Fruit fly (Drosophila melanogaster) whole organism, embryonic: Measurements from ENCODE around the gene CG3815.

Experiments
- Aef1 ChIP-seq: fragments of 200-800 bp; sonication (Bioruptor generic); IDR thresholded peaks from 3 replicates; pipeline ENCODE4 v1.3.6; 2022; ENCODE audit warnings: missing biosample characterization, missing genetic modification characterization
- Atf6 ChIP-seq: fragments of 200-800 bp; sonication (Bioruptor generic); IDR thresholded peaks from 2 replicates; pipeline ENCODE4 v1.3.6; 2022; ENCODE audit warnings: missing biosample characterization, missing genetic modification characterization
- CG10462 ChIP-seq: fragments of 200-800 bp; sonication (Bioruptor generic); optimal IDR thresholded peaks from 2 replicates; lab custom pipeline; 2016; ENCODE audit warnings: missing biosample characterization, missing genetic modification characterization
- CG10543 ChIP-seq: fragments of 200-800 bp; sonication (Bioruptor generic); optimal IDR thresholded peaks from 3 replicates; lab custom pipeline; 2017; ENCODE audit warnings: missing biosample characterization, mild to moderate bottlenecking, missing genetic modification characterization, moderate library complexity
- CG12104 ChIP-seq: fragments of 200-800 bp; sonication (Bioruptor generic); optimal IDR thresholded peaks from 3 replicates; lab custom pipeline; 2016; ENCODE audit warnings: missing biosample characterization, missing genetic modification characterization
- CG15514 ChIP-seq: fragments of 200-800 bp; sonication (Bioruptor generic); optimal IDR thresholded peaks from 3 replicates; lab custom pipeline; 2017; ENCODE audit warnings: missing biosample characterization, missing genetic modification characterization, mild to moderate bottlenecking, moderate library complexity, missing genetic modification reagents
- CG17612 ChIP-seq: fragments of 200-800 bp; sonication (Bioruptor generic); IDR thresholded peaks from 2 replicates; pipeline ENCODE4 v1.3.6; 2022; ENCODE audit warnings: missing biosample characterization, missing genetic modification characterization
- CG17802 ChIP-seq: fragments of 200-800 bp; sonication (Bioruptor generic); optimal IDR thresholded peaks from 2 replicates; lab custom pipeline; 2018; ENCODE audit warnings: missing biosample characterization, mild to moderate bottlenecking, missing genetic modification characterization, moderate library complexity
- CG17829 ChIP-seq: fragments of 200-800 bp; optimal IDR thresholded peaks from 2 replicates; lab custom pipeline; 2019; ENCODE audit warnings: missing biosample characterization, mild to moderate bottlenecking, missing genetic modification characterization, moderate library complexity
- CG18011 ChIP-seq: fragments of 200-800 bp; sonication (Bioruptor generic); optimal IDR thresholded peaks from 2 replicates; lab custom pipeline; 2017; ENCODE audit warnings: missing biosample characterization, missing genetic modification characterization, mild to moderate bottlenecking, moderate library complexity, missing genotype
- CG3407 ChIP-seq: fragments of 200-800 bp; sonication (Bioruptor generic); optimal IDR thresholded peaks from 2 replicates; lab custom pipeline; 2018; ENCODE audit warnings: missing biosample characterization, mild to moderate bottlenecking, missing genetic modification characterization
- CG3995 ChIP-seq: fragments of 200-800 bp; sonication (Bioruptor generic); optimal IDR thresholded peaks from 3 replicates; lab custom pipeline; 2016; ENCODE audit warnings: missing biosample characterization, missing genetic modification characterization
- CG4424 ChIP-seq: fragments of 200-800 bp; sonication (Bioruptor generic); optimal IDR thresholded peaks from 3 replicates; lab custom pipeline; 2016; ENCODE audit warnings: missing biosample characterization, missing genetic modification characterization
- CG4617 ChIP-seq: fragments of 200-800 bp; sonication (Bioruptor generic); optimal IDR thresholded peaks from 3 replicates; lab custom pipeline; 2016; ENCODE audit warnings: missing biosample characterization, missing genetic modification characterization, borderline replicate concordance
- CG5953 ChIP-seq: fragments of 200-800 bp; sonication (Bioruptor generic); IDR thresholded peaks from 2 replicates; pipeline ENCODE4 v1.3.6; 2022; ENCODE audit warnings: missing biosample characterization, missing genetic modification characterization
- CG6854 ChIP-seq: fragments of 200-800 bp; sonication (Bioruptor generic); optimal IDR thresholded peaks from 3 replicates; lab custom pipeline; 2017; ENCODE audit warnings: missing biosample characterization, mild to moderate bottlenecking, missing genetic modification characterization
- CG7372 ChIP-seq: fragments of 200-800 bp; sonication (Bioruptor generic); IDR thresholded peaks from 2 replicates; pipeline ENCODE4 v1.3.6; 2022; ENCODE audit warnings: missing biosample characterization, missing genetic modification characterization
- Deaf1 ChIP-seq: fragments of 200-800 bp; optimal IDR thresholded peaks from 3 replicates; lab custom pipeline; 2019; ENCODE audit warnings: missing biosample characterization, mild to moderate bottlenecking, missing genetic modification characterization, moderate library complexity
- Dek ChIP-seq: fragments of 200-800 bp; sonication (Bioruptor generic); optimal IDR thresholded peaks from 3 replicates; lab custom pipeline; 2019; ENCODE audit warnings: missing biosample characterization, mild to moderate bottlenecking, missing genetic modification characterization, moderate library complexity
- Dref ChIP-seq: fragments of 200-800 bp; sonication (Bioruptor generic); IDR thresholded peaks from 2 replicates; pipeline ENCODE4 v1.3.6; 2022; ENCODE audit warnings: missing biosample characterization, missing genetic modification characterization
- GATAe ChIP-seq: fragments of 200-800 bp; sonication (Bioruptor generic); conservative IDR thresholded peaks from 2 replicates; pipeline ENCODE4 v1.3.6; 2022; ENCODE audit warnings: missing biosample characterization, missing genetic modification characterization
- HHEX ChIP-seq: fragments of 200-800 bp; sonication (Bioruptor generic); optimal IDR thresholded peaks from 3 replicates; lab custom pipeline; 2017; ENCODE audit warnings: missing biosample characterization, mild to moderate bottlenecking, missing genetic modification characterization, missing genetic modification reagents
- Hmr ChIP-seq: fragments of 200-800 bp; sonication (Bioruptor generic); optimal IDR thresholded peaks from 3 replicates; lab custom pipeline; 2017; ENCODE audit warnings: mild to moderate bottlenecking, missing biosample characterization, missing genetic modification reagents, missing genetic modification characterization
- Jarid2 ChIP-seq: fragments of 200-800 bp; sonication (Bioruptor generic); optimal IDR thresholded peaks from 3 replicates; lab custom pipeline; 2017; ENCODE audit warnings: mild to moderate bottlenecking, missing biosample characterization, missing genetic modification reagents, missing genetic modification characterization
- Neu2 ChIP-seq: fragments of 200-800 bp; sonication (Bioruptor generic); optimal IDR thresholded peaks from 3 replicates; lab custom pipeline; 2016; ENCODE audit warnings: missing biosample characterization, missing genetic modification characterization, borderline replicate concordance
- Pdp1 ChIP-seq, 2 experiments: fragments of 200-800 bp; sonication (Bioruptor generic); optimal IDR thresholded peaks; 3 replicates each; lab custom pipeline; 2016; ENCODE audit warnings: missing biosample characterization in 2 of 2, missing genetic modification characterization in 2 of 2, mild to moderate bottlenecking in 1 of 2, moderate library complexity in 1 of 2
- TFAM ChIP-seq: fragments of 200-800 bp; sonication (Bioruptor generic); optimal IDR thresholded peaks from 2 replicates; lab custom pipeline; 2017; ENCODE audit warnings: missing biosample characterization, missing genetic modification characterization, inconsistent platforms
- Xrp1 ChIP-seq: fragments of 200-800 bp; sonication (Bioruptor generic); IDR thresholded peaks from 2 replicates; pipeline ENCODE4 v1.3.6; 2022; ENCODE audit warnings: missing biosample characterization, missing genetic modification characterization
- amos ChIP-seq: fragments of 200-800 bp; sonication (Bioruptor generic); IDR thresholded peaks from 2 replicates; pipeline ENCODE4 v1.3.6; 2022; ENCODE audit warnings: missing biosample characterization, missing genetic modification characterization; ENCODE audit not compliant: partially characterized antibody
- ato ChIP-seq: fragments of 200-800 bp; sonication (Bioruptor generic); IDR thresholded peaks from 2 replicates; pipeline ENCODE4 v1.3.6; 2022; ENCODE audit warnings: missing biosample characterization, missing genetic modification characterization; ENCODE audit not compliant: partially characterized antibody
- cwo ChIP-seq: fragments of 200-800 bp; sonication (Bioruptor generic); optimal IDR thresholded peaks from 3 replicates; lab custom pipeline; 2017; ENCODE audit warnings: missing biosample characterization, missing genetic modification characterization, mild to moderate bottlenecking, moderate library complexity, missing genetic modification reagents
- da ChIP-seq: fragments of 200-800 bp; sonication (Bioruptor generic); optimal IDR thresholded peaks from 2 replicates; lab custom pipeline; 2016; ENCODE audit warnings: missing biosample characterization, missing genetic modification characterization
- dati ChIP-seq: fragments of 200-800 bp; sonication (Bioruptor generic); IDR thresholded peaks from 2 replicates; pipeline ENCODE4 v1.3.6; 2022; ENCODE audit warnings: missing biosample characterization, missing genetic modification characterization
- disco-r ChIP-seq: fragments of 200-800 bp; sonication (Bioruptor generic); optimal IDR thresholded peaks from 2 replicates; lab custom pipeline; 2016; ENCODE audit warnings: missing biosample characterization, missing genetic modification characterization
- dysf ChIP-seq: fragments of 200-800 bp; sonication (Bioruptor generic); IDR thresholded peaks from 3 replicates; pipeline ENCODE4 v1.3.6; 2022; ENCODE audit warnings: missing biosample characterization, missing genetic modification characterization
- ems ChIP-seq: fragments of 200-800 bp; sonication (Bioruptor generic); optimal IDR thresholded peaks from 3 replicates; lab custom pipeline; 2016; ENCODE audit warnings: missing biosample characterization, missing genetic modification characterization
- fd102C ChIP-seq: fragments of 200-800 bp; sonication (Bioruptor generic); optimal IDR thresholded peaks from 2 replicates; lab custom pipeline; 2018; ENCODE audit warnings: missing biosample characterization, mild to moderate bottlenecking, missing genetic modification characterization, moderate library complexity
- gce ChIP-seq: fragments of 200-800 bp; sonication (Bioruptor generic); IDR thresholded peaks from 3 replicates; pipeline ENCODE4 v1.3.6; 2022; ENCODE audit warnings: missing biosample characterization, missing genetic modification characterization
- odd ChIP-seq: fragments of 200-800 bp; sonication (Bioruptor generic); optimal IDR thresholded peaks from 2 replicates; lab custom pipeline; 2017; ENCODE audit warnings: missing biosample characterization, mild to moderate bottlenecking, missing genetic modification characterization
- pros ChIP-seq: fragments of 200-800 bp; sonication (Bioruptor generic); optimal IDR thresholded peaks from 3 replicates; lab custom pipeline; 2019; ENCODE audit warnings: missing biosample characterization, mild to moderate bottlenecking, missing genetic modification characterization, moderate library complexity
- salm ChIP-seq: fragments of 200-800 bp; sonication (Bioruptor generic); optimal IDR thresholded peaks from 2 replicates; lab custom pipeline; 2018; ENCODE audit warnings: missing biosample characterization, mild to moderate bottlenecking, missing genetic modification characterization
- seq ChIP-seq: fragments of 200-800 bp; sonication (Bioruptor generic); IDR thresholded peaks from 2 replicates; pipeline ENCODE4 v1.3.6; 2022; ENCODE audit warnings: missing biosample characterization, missing genetic modification characterization
- sim ChIP-seq: fragments of 200-800 bp; sonication (Bioruptor generic); IDR thresholded peaks from 2 replicates; pipeline ENCODE4 v1.3.6; 2022; ENCODE audit warnings: missing biosample characterization, missing genetic modification characterization
- sima ChIP-seq: fragments of 200-800 bp; sonication (Bioruptor generic); optimal IDR thresholded peaks from 2 replicates; lab custom pipeline; 2016; ENCODE audit warnings: missing biosample characterization, missing genetic modification characterization
- ssp ChIP-seq: fragments of 200-800 bp; sonication (Bioruptor generic); IDR thresholded peaks from 2 replicates; pipeline ENCODE4 v1.3.6; 2022; ENCODE audit warnings: missing biosample characterization, missing genetic modification characterization
- sug ChIP-seq: fragments of 200-800 bp; optimal IDR thresholded peaks from 2 replicates; lab custom pipeline; 2019; ENCODE audit warnings: missing biosample characterization, mild to moderate bottlenecking, missing genetic modification characterization, moderate library complexity
- trh ChIP-seq: fragments of 200-800 bp; sonication (Bioruptor generic); optimal IDR thresholded peaks from 2 replicates; lab custom pipeline; 2016; ENCODE audit warnings: missing biosample characterization, missing genetic modification characterization
- tup ChIP-seq: fragments of 200-800 bp; sonication (Bioruptor generic); optimal IDR thresholded peaks from 2 replicates; lab custom pipeline; 2016; ENCODE audit warnings: missing biosample characterization, mild to moderate bottlenecking, missing genetic modification characterization, moderate library complexity
- z ChIP-seq: fragments of 200-800 bp; sonication (Bioruptor generic); IDR thresholded peaks from 3 replicates; pipeline ENCODE4 v1.3.6; 2022; ENCODE audit warnings: missing biosample characterization, missing genetic modification characterization

The CG3815 gene

DNA sequence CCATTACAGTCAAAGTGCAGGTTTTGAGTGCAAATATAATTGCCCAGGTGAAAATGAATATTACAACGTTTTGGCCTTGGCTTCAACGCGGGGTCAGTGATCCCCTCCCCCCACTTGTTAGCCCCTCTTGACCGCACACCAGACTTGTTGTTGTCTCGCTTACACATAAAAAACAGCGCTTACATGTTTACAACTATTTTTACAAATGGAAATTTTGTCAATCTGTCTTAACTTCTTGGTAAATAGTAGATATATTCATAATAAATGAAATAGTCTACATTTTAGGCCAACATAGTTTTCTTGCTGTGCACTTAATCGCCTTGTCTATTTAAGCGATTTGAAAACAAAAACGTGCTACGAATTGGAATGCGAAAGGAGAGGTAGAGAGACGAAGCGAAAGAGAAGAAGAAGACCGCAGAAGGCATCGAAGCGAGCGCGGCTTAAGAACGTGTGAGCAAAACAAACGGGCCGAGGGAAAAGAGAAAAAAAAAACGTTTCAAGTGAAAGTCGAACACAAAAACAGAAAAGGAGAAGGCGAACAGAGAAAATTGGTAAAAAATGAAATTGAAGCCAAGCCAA, 44.9 kb downstream of the CG3815 start (continued):
- TF ChIP-seq CG17612 (GFP tag; lab: Robert Waterston, UW) (no peak), CG4617 (GFP tag; lab: Kevin White, UChicago) (no peak), CG6854 (GFP tag; lab: Kevin White, UChicago) (no peak), ato (GFP tag; lab: Robert Waterston, UW) (no peak), Neu2 (GFP tag; lab: Kevin White, UChicago) (no peak), fd102C (GFP tag; lab: Kevin White, UChicago) (no peak), Hmr (GFP tag; lab: Kevin White, UChicago) (peak; percentile 13), Jarid2 (peak; percentile 8), CG5953 (GFP tag; lab: Robert Waterston, UW) (no peak), seq (GFP tag; lab: Robert Waterston, UW) (0 out of 2 replicates have a peak, but pooled peaks have one; percentile 28), CG17802 (peak; percentile 38), CG3995 (GFP tag; lab: Kevin White, UChicago) (no peak), gce (GFP tag; lab: Robert Waterston, UW) (peak; percentile 55; the same call in 1 of the 3 replicates), Xrp1 (GFP tag; lab: Robert Waterston, UW) (peak; percentile 75), Deaf1 (tag; lab: Kevin White, UChicago) (peak; percentile 15), cwo (peak; percentile 90), da (GFP tag; lab: Kevin White, UChicago) (no peak), Pdp1 (GFP tag; optimal IDR thresholded peaks at IDR 0.05; lab: Kevin White, UChicago) (peak; percentile 25 to 51), ems (GFP tag; lab: Kevin White, UChicago) (peak; percentile 43), Dek (tag; lab: Kevin White, UChicago) (peak; percentile 70), CG18011 (GFP tag; lab: Kevin White, UChicago) (no peak), CG10462 (GFP tag; lab: Kevin White, UChicago) (no peak), CG3407 (GFP tag; lab: Kevin White, UChicago) (peak; percentile 28), sima (GFP tag; lab: Kevin White, UChicago) (no peak), CG12104 (peak; percentile 41), TFAM (GFP tag; lab: Kevin White, UChicago) (no peak), sug (tag; lab: Kevin White, UChicago) (no peak), Dref (GFP tag; lab: Robert Waterston, UW) (no peak), CG7372 (GFP tag; lab: Robert Waterston, UW) (no peak), z (GFP tag; lab: Robert Waterston, UW) (no peak), amos (GFP tag; lab: Robert Waterston, UW) (no peak), tup (GFP tag; lab: Kevin White, UChicago) (no peak), dysf (GFP tag; lab: Robert Waterston, UW) (peak; percentile 67), sim (GFP tag; lab: Robert Waterston, UW) (peak; percentile 18; the same call in 1 of the 2 replicates), Aef1 (GFP tag; lab: Robert Waterston, UW) (peak; percentile 53; the same call in 2 of the 3 replicates), GATAe (GFP tag; lab: Robert Waterston, UW) (no peak), salm (tag; lab: Kevin White, UChicago) (peak; percentile 38), CG15514 (GFP tag; lab: Kevin White, UChicago) (peak; percentile 9), odd (no peak), HHEX (GFP tag; lab: Kevin White, UChicago) (no peak), ssp (GFP tag; lab: Robert Waterston, UW) (peak; percentile 57), CG10543 (GFP tag; lab: Kevin White, UChicago) (no peak), disco-r (GFP tag; lab: Kevin White, UChicago) (no peak), trh (GFP tag; lab: Kevin White, UChicago) (no peak), CG17829 (peak; percentile 46), Atf6 (GFP tag; lab: Robert Waterston, UW) (peak; percentile 59), dati (GFP tag; lab: Robert Waterston, UW) (no peak), pros (no peak), CG4424 (GFP tag; lab: Kevin White, UChicago) (peak; percentile 11)
